Worm (Caenorhabditis elegans) whole organism, mixed stage, embryonic: ENCODE data around the gene ugt-64.
"Not testable (repeated sequence)": the region's sequence is repeated elsewhere in the genome, so short reads cannot be mapped to it uniquely, and the experiment has no call there.

Experiments used
- M03D4.4 ChIP-seq: sonication (generic microtip); optimal IDR thresholded peaks from 2 replicates; lab custom pipeline; 2017; ENCODE audit warnings: mild to moderate bottlenecking, missing genetic modification characterization, missing compliant biosample characterization
- blmp-1 ChIP-seq: fragments of 150-350 bp; optimal IDR thresholded peaks from 2 replicates; lab custom pipeline; 2014; ENCODE audit warnings: missing biosample characterization, missing genetic modification characterization
- ceh-39 ChIP-seq: fragments of 150-350 bp; optimal IDR thresholded peaks from 2 replicates; lab custom pipeline; 2014; ENCODE audit warnings: missing biosample characterization, missing genetic modification characterization
- ceh-43 ChIP-seq: fragments of 200-800 bp; sonication (Bioruptor generic); optimal IDR thresholded peaks from 2 replicates; lab custom pipeline; 2018; ENCODE audit warnings: mild to moderate bottlenecking, missing genetic modification characterization, moderate library complexity, missing compliant biosample characterization
- ceh-83 ChIP-seq: fragments of 200-800 bp; sonication (Bioruptor generic); optimal IDR thresholded peaks from 2 replicates; lab custom pipeline; 2018; ENCODE audit warnings: mild to moderate bottlenecking, missing genetic modification characterization, missing compliant biosample characterization
- ces-1 ChIP-seq: fragments of 150-350 bp; optimal IDR thresholded peaks from 2 replicates; lab custom pipeline; 2014; ENCODE audit warnings: missing biosample characterization, missing genetic modification reagents, missing genetic modification characterization
- cnd-1 ChIP-seq: fragments of 200-800 bp; sonication (Bioruptor generic); optimal IDR thresholded peaks from 2 replicates; lab custom pipeline; 2018; ENCODE audit warnings: mild to moderate bottlenecking, missing genetic modification characterization, missing compliant biosample characterization
- drap-1 ChIP-seq: fragments of 200-800 bp; sonication (Bioruptor generic); optimal IDR thresholded peaks from 3 replicates; lab custom pipeline; 2018; ENCODE audit warnings: mild to moderate bottlenecking, missing genetic modification characterization, missing compliant biosample characterization
- elt-3 ChIP-seq: fragments of 150-350 bp; optimal IDR thresholded peaks from 2 replicates; lab custom pipeline; 2014; ENCODE audit warnings: missing biosample characterization, missing genetic modification characterization
- flh-1 ChIP-seq: fragments of 200-800 bp; sonication (Bioruptor generic); optimal IDR thresholded peaks from 2 replicates; lab custom pipeline; 2018; ENCODE audit warnings: mild to moderate bottlenecking, missing genetic modification characterization, moderate library complexity, missing compliant biosample characterization
- ham-2 ChIP-seq: fragments of 200-800 bp; sonication (Bioruptor generic); optimal IDR thresholded peaks from 2 replicates; lab custom pipeline; 2018; ENCODE audit warnings: mild to moderate bottlenecking, missing genetic modification characterization, missing compliant biosample characterization
- hlh-1 ChIP-seq: fragments of 150-350 bp; optimal IDR thresholded peaks from 2 replicates; lab custom pipeline; 2014; ENCODE audit warnings: missing biosample characterization, missing genetic modification reagents, missing genetic modification characterization
- lin-13 ChIP-seq: fragments of 150-350 bp; optimal IDR thresholded peaks from 2 replicates; lab custom pipeline; 2014; ENCODE audit warnings: missing biosample characterization, missing genetic modification characterization
- lin-32 ChIP-seq: fragments of 200-800 bp; sonication (Bioruptor generic); optimal IDR thresholded peaks from 2 replicates; lab custom pipeline; 2018; ENCODE audit warnings: mild to moderate bottlenecking, missing genetic modification characterization, missing compliant biosample characterization
- lsy-2 ChIP-seq: fragments of 150-350 bp; optimal IDR thresholded peaks from 2 replicates; lab custom pipeline; 2014; ENCODE audit warnings: missing biosample characterization, missing genetic modification characterization
- mab-5 ChIP-seq: fragments of 150-350 bp; optimal IDR thresholded peaks from 2 replicates; lab custom pipeline; 2014; ENCODE audit warnings: missing biosample characterization, missing genetic modification characterization
- mep-1 ChIP-seq: fragments of 150-350 bp; optimal IDR thresholded peaks from 2 replicates; lab custom pipeline; 2017; ENCODE audit warnings: missing biosample characterization, missing genetic modification reagents, missing genetic modification characterization, inconsistent platforms
- nhr-12 ChIP-seq: fragments of 150-350 bp; optimal IDR thresholded peaks from 2 replicates; lab custom pipeline; 2014; ENCODE audit warnings: missing biosample characterization, missing genetic modification characterization
- nhr-2 ChIP-seq: fragments of 150-350 bp; optimal IDR thresholded peaks from 2 replicates; lab custom pipeline; 2014; ENCODE audit warnings: missing biosample characterization, missing genetic modification characterization
- nhr-237 ChIP-seq: fragments of 150-350 bp; optimal IDR thresholded peaks from 2 replicates; lab custom pipeline; 2014; ENCODE audit warnings: missing biosample characterization, missing genetic modification characterization
- nhr-28 ChIP-seq: fragments of 150-350 bp; optimal IDR thresholded peaks from 2 replicates; lab custom pipeline; 2014; ENCODE audit warnings: missing biosample characterization, missing genetic modification characterization
- pha-4 ChIP-seq: fragments of 150-350 bp; optimal IDR thresholded peaks from 2 replicates; lab custom pipeline; 2018; ENCODE audit warnings: missing biosample characterization, missing genetic modification reagents, missing genetic modification characterization
- snpc-4 ChIP-seq: fragments of 150-350 bp; optimal IDR thresholded peaks from 2 replicates; lab custom pipeline; 2014; ENCODE audit warnings: missing biosample characterization, missing genetic modification characterization
- sptf-1 ChIP-seq: sonication (generic microtip); optimal IDR thresholded peaks from 2 replicates; lab custom pipeline; 2017; ENCODE audit warnings: mild to moderate bottlenecking, missing genetic modification characterization, moderate library complexity, missing compliant biosample characterization
- tbx-8 ChIP-seq: fragments of 200-800 bp; sonication (Bioruptor generic); optimal IDR thresholded peaks from 2 replicates; lab custom pipeline; 2018; ENCODE audit warnings: mild to moderate bottlenecking, missing genetic modification characterization, moderate library complexity, missing compliant biosample characterization
- unc-39 ChIP-seq: fragments of 150-350 bp; optimal IDR thresholded peaks from 2 replicates; lab custom pipeline; 2014; ENCODE audit warnings: missing biosample characterization, missing genetic modification characterization
- unc-62 ChIP-seq: fragments of 150-350 bp; optimal IDR thresholded peaks from 2 replicates; lab custom pipeline; 2014; ENCODE audit warnings: missing biosample characterization, missing genetic modification reagents, missing genetic modification characterization
- zip-8 ChIP-seq: fragments of 150-350 bp; optimal IDR thresholded peaks from 2 replicates; lab custom pipeline; 2014; ENCODE audit warnings: missing biosample characterization, missing genetic modification characterization
- ztf-11 ChIP-seq: fragments of 150-350 bp; optimal IDR thresholded peaks from 2 replicates; lab custom pipeline; 2014; ENCODE audit warnings: missing biosample characterization, missing genetic modification characterization

Gene ugt-64

ce11 chrV:3506252-3506651, at the start of gene ugt-64:
Gene ugt-64, minus strand, starts transcription at chrV:3506352.
- not testable (repeated sequence) for TF ChIP-seq mab-5 (tag; lab: Kevin White, UChicago); nhr-2; ces-1 (GFP tag; lab: Kevin White, UChicago)

ce11 chrV:3554869-3555268, 48.7 kb upstream of the ugt-64 start, which contains the start of gene grl-29:
Gene grl-29, minus strand, starts transcription at chrV:3555236.
- TF ChIP-seq lin-13 = no peak
- no peak for TF ChIP-seq unc-62 (GFP tag; lab: Kevin White, UChicago)

- peak; percentile 5 for TF ChIP-seq ceh-39 (tag; lab: Kevin White, UChicago)
- no peak for TF ChIP-seq ham-2 (GFP tag; lab: Kevin White, UChicago)
- TF ChIP-seq, all 35 proteins: peak for 1
Measured at ce11 chrV:3552740-3553469, 46.8 kb upstream of the ugt-64 start, which contains the start of gene T24A6.20. Gene T24A6.20, plus strand, starts transcription at chrV:3553134.

- TF ChIP-seq nhr-237 (no peak), ceh-39 (tag; lab: Kevin White, UChicago) (no peak), nhr-12 (tag; lab: Kevin White, UChicago) (no peak), hlh-1 (tag; lab: Kevin White, UChicago) (no peak), M03D4.4 (tag; lab: Kevin White, UChicago) (no peak), lin-13 (no peak), unc-62 (GFP tag; lab: Kevin White, UChicago) (no peak), mep-1 (tag; lab: Kevin White, UChicago) (no peak), flh-1 (GFP tag; lab: Kevin White, UChicago) (no peak), unc-39 (tag; lab: Kevin White, UChicago) (no peak), nhr-28 (tag; lab: Kevin White, UChicago) (no peak), lin-32 (GFP tag; lab: Kevin White, UChicago) (no peak), elt-3 (tag; lab: Kevin White, UChicago) (no peak), lsy-2 (tag; lab: Kevin White, UChicago) (no peak), tbx-8 (no peak), blmp-1 (no peak)
Measured at ce11 chrV:3551765-3552164, 45.6 kb upstream of the ugt-64 start, which contains the start of gene grl-28. Gene grl-28, minus strand, starts transcription at chrV:3551865.

- TF ChIP-seq tbx-8 (no peak), ceh-43 (GFP tag; lab: Kevin White, UChicago) (no peak), snpc-4 (tag; lab: Kevin White, UChicago) (no peak), nhr-28 (tag; lab: Kevin White, UChicago) (no peak), hlh-1 (tag; lab: Kevin White, UChicago) (no peak), nhr-2 (no peak)
- TF ChIP-seq, all 35 proteins: peak for 0
Measured at ce11 chrV:3549553-3549952, 43.4 kb upstream of the ugt-64 start, which contains the start of gene sri-21. Gene sri-21, plus strand, starts transcription at chrV:3549853.

ce11 chrV:3548798-3549197, 42.6 kb upstream of the ugt-64 start, which contains the start of gene srw-130:
Gene srw-130, minus strand, starts transcription at chrV:3548898.
- TF ChIP-seq pha-4 (tag; lab: Kevin White, UChicago) = no peak
- TF ChIP-seq sptf-1 (tag; lab: Kevin White, UChicago) = no peak
- no peak for TF ChIP-seq ceh-83 (GFP tag; lab: Kevin White, UChicago)
- no peak for TF ChIP-seq zip-8
- no peak for TF ChIP-seq ham-2 (GFP tag; lab: Kevin White, UChicago)
- no peak for TF ChIP-seq ceh-39 (tag; lab: Kevin White, UChicago)
- no peak for TF ChIP-seq ztf-11
- no peak for TF ChIP-seq blmp-1
- TF ChIP-seq tbx-8 = no peak
- no peak for TF ChIP-seq mep-1 (tag; lab: Kevin White, UChicago)
- no peak for TF ChIP-seq cnd-1 (tag; lab: Kevin White, UChicago)
- no peak for TF ChIP-seq hlh-1 (tag; lab: Kevin White, UChicago)
- TF ChIP-seq nhr-28 (tag; lab: Kevin White, UChicago) = no peak
- no peak for TF ChIP-seq nhr-237
- TF ChIP-seq snpc-4 (tag; lab: Kevin White, UChicago) = no peak
- TF ChIP-seq nhr-12 (tag; lab: Kevin White, UChicago) = no peak
- no peak for TF ChIP-seq nhr-2
- no peak for TF ChIP-seq ceh-43 (GFP tag; lab: Kevin White, UChicago)
- no peak for TF ChIP-seq drap-1 (GFP tag; lab: Kevin White, UChicago)
